Worm (Caenorhabditis elegans) whole organism, early embryonic: ENCODE data around the gene ztf-14.

Experiments used
- F13C5.2 ChIP-seq: sonication (generic microtip); optimal IDR thresholded peaks from 2 replicates; lab custom pipeline; 2017; ENCODE audit warnings: mild to moderate bottlenecking, missing genetic modification characterization, inconsistent platforms, missing compliant biosample characterization
- aly-1 ChIP-seq: sonication (generic microtip); optimal IDR thresholded peaks from 2 replicates; lab custom pipeline; 2016; ENCODE audit warnings: missing genetic modification characterization, missing compliant biosample characterization
- ama-1 ChIP-seq: fragments of 150-350 bp; optimal IDR thresholded peaks from 2 replicates; lab custom pipeline; 2014
- ceh-13 ChIP-seq: fragments of 200-800 bp; sonication (Bioruptor generic); optimal IDR thresholded peaks from 2 replicates; lab custom pipeline; 2018; ENCODE audit warnings: mild to moderate bottlenecking, missing genetic modification characterization, missing compliant biosample characterization
- ceh-36 ChIP-seq: sonication (generic microtip); optimal IDR thresholded peaks from 2 replicates; lab custom pipeline; 2016; ENCODE audit warnings: missing genetic modification characterization, inconsistent platforms, missing compliant biosample characterization
- flt-1 ChIP-seq: fragments of 200-800 bp; sonication (Bioruptor generic); IDR thresholded peaks from 2 replicates; pipeline ENCODE4 v1.3.6; 2022; ENCODE audit warnings: missing genetic modification characterization, missing compliant biosample characterization
- hmg-4 ChIP-seq: fragments of 200-800 bp; sonication (Bioruptor generic); optimal IDR thresholded peaks from 2 replicates; lab custom pipeline; 2018; ENCODE audit warnings: mild to moderate bottlenecking, missing genetic modification characterization, missing compliant biosample characterization
- hnd-1 ChIP-seq: sonication (generic microtip); optimal IDR thresholded peaks from 2 replicates; lab custom pipeline; 2016; ENCODE audit warnings: missing genetic modification characterization, missing compliant biosample characterization
- tra-4 ChIP-seq: sonication (generic microtip); optimal IDR thresholded peaks from 2 replicates; lab custom pipeline; 2017; ENCODE audit warnings: missing genetic modification characterization, missing compliant biosample characterization

ce11 chrX:14455419-14455818, 40.5 kb upstream of the ztf-14 start, which contains the start of gene Y66C5A.1:
- TF ChIP-seq ceh-13 (GFP tag; lab: Kevin White, UChicago) (no peak), hnd-1 (tag; lab: Kevin White, UChicago) (no peak), F13C5.2 (tag; lab: Kevin White, UChicago) (no peak), tra-4 (no peak), hmg-4 (GFP tag; lab: Kevin White, UChicago) (no peak), flt-1 (GFP tag; lab: Robert Waterston, UW) (no peak), aly-1 (no peak), ceh-36 (tag; lab: Kevin White, UChicago) (no peak), ama-1 (no peak)
